Fruit fly (Drosophila melanogaster) whole organism: ENCODE measurements around the gene CG12560.

ENCODE experiments used
- CG8478 ChIP-seq: fragments of >200 bp; optimal IDR thresholded peaks from 2 replicates; lab custom pipeline; 2018; ENCODE audit warnings: inconsistent platforms
- Dll ChIP-seq: fragments of >200 bp; optimal IDR thresholded peaks from 2 replicates; lab custom pipeline; 2017
- EcR ChIP-seq, 2 experiments: fragments of >200 bp; optimal IDR thresholded peaks; 2 replicates each; lab custom pipeline; 2017; ENCODE audit warnings: missing biosample characterization in 2 of 2, missing genetic modification characterization in 2 of 2, missing genetic modification reagents in 2 of 2
- pan ChIP-seq: fragments of >200 bp; optimal IDR thresholded peaks from 2 replicates; lab custom pipeline; 2017
- usp ChIP-seq: fragments of >200 bp; optimal IDR thresholded peaks from 2 replicates; lab custom pipeline; 2017; ENCODE audit warnings: missing biosample characterization, missing genetic modification characterization, mixed read lengths

DNA sequence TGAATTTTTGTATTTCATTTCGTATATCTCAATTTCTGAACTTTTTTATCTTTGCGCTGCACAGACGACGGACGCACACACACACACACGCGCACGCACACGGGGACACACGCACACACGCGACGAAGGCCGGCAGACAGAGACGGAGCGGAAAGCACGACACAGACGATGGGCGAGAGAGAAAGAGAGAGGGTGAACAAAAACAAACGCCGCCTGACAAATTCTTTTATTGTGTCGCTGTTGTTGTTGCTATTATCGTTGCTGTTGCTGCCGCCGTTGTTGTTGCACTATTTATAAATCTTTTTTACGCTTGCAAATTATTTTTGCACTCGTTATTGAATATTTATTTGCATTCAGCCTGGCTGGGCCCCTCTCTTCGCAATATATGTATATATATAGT lies 32.5 kb downstream of the CG12560 start:
- TF ChIP-seq pan (lab: Kevin White, UChicago) (peak; percentile 56), EcR (GFP tag; optimal IDR thresholded peaks at IDR 0.05; lab: Kevin White, UChicago) (no peak), usp (GFP tag; lab: Kevin White, UChicago) (no peak), CG8478 (lab: Kevin White, UChicago) (no peak), Dll (lab: Kevin White, UChicago) (no peak)
